Worm (Caenorhabditis elegans): ENCODE measurements around the gene W06G6.11.

W06G6.11 gene

ce11 chrV:16682886-16683285 is 33.8 kb upstream of the W06G6.11 start, which contains the start of gene srw-36:
Gene srw-36 (plus strand): TSS chrV:16683186.
- TF ChIP-seq elt-2 (tag; optimal IDR thresholded peaks at IDR 0.05) (no peak), xbp-1 (tag; optimal IDR thresholded peaks at IDR 0.05) (no peak), hpl-2 (GFP tag; optimal IDR thresholded peaks at IDR 0.05) (no peak), blmp-1 (tag; optimal IDR thresholded peaks at IDR 0.05) (no peak), aly-2 (tag; optimal IDR thresholded peaks at IDR 0.05) (no peak), mab-9 (GFP tag; IDR thresholded peaks at IDR 0.05) (no peak)

DNA sequence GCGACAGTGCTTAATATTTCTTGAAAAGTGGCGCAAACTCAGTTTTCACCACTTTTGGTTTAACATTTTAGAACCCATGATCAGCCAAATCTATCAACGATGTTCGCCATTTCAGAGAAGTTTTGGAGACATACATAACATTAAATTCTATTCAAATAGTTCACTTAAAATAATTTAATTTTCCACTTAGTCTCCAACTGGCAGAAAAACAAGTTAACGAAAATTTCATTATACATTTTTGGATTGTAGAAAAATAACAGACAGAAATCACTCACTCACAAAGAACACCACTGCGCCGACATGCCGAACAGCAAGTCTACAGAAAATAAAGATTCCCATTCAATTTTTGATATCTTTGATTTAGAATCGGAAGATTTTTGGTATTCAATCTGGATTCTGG is 30.9 kb upstream of the W06G6.11 start, which contains the start of gene srw-44:
TSS of gene srw-44 (plus strand) at position 301 of the 400 bp plus-strand sequence.
- no peak for TF ChIP-seq unc-86 (tag; optimal IDR thresholded peaks at IDR 0.05)
- no peak for TF ChIP-seq alr-1 (tag; optimal IDR thresholded peaks at IDR 0.05; ENCODE audit: borderline replicate concordance)
- no peak for TF ChIP-seq mdl-1 (tag; optimal IDR thresholded peaks at IDR 0.05)

ce11 chrV:16679237-16679636 is 30.1 kb upstream of the W06G6.11 start, which contains the start of gene srz-103:
Gene srz-103 (minus strand): TSS chrV:16679337.
- TF ChIP-seq nhr-77 (tag; optimal IDR thresholded peaks at IDR 0.05) (no peak), ces-1 (GFP tag; optimal IDR thresholded peaks at IDR 0.05) (no peak), fos-1 (tag; optimal IDR thresholded peaks at IDR 0.05) (no peak), unc-62 (GFP tag; optimal IDR thresholded peaks at IDR 0.05) (no peak)

DNA sequence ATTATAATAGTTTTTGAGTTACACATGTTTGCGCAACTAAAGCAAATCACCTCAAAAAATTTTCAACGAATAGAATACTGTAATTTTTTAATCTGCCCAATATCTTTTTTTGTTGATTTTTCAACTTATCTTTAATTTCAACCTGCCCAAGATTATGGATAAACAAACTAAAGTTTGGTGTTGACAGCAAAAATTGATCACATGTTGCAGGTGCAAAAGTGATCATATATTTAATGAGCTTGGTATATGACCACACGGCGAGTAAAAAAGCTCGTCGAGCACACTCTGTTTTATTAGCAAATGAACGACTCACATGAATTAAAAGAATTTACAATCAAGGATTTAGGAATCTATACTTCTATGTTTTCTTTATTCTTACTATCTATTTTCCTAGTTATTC is 26.5 kb upstream of the W06G6.11 start, which contains the start of gene srz-1:
TSS of gene srz-1 (plus strand) at position 301 of the 400 bp plus-strand sequence.
- TF ChIP-seq nhr-47 (tag; optimal IDR thresholded peaks at IDR 0.05) (no peak), fkh-8 (tag; optimal IDR thresholded peaks at IDR 0.05) (no peak), dsc-1 (tag; optimal IDR thresholded peaks at IDR 0.05) (no peak), nhr-19 (GFP tag; conservative IDR thresholded peaks at IDR 0.05) (no peak), lin-13 (GFP tag; optimal IDR thresholded peaks at IDR 0.05) (no peak), dpl-1 (GFP tag; optimal IDR thresholded peaks at IDR 0.05) (no peak), grh-1 (GFP tag; IDR thresholded peaks at IDR 0.05) (no peak), nhr-12 (tag; optimal IDR thresholded peaks at IDR 0.05) (no peak), efl-1 (optimal IDR thresholded peaks at IDR 0.05) (no peak), efl-1 (GFP tag; optimal IDR thresholded peaks at IDR 0.05 in 1 of 2) (no peak), skn-1 (tag; optimal IDR thresholded peaks at IDR 0.05) (no peak), tbx-2 (tag; optimal IDR thresholded peaks at IDR 0.05) (no peak), lin-35 (GFP tag; optimal IDR thresholded peaks at IDR 0.05) (no peak), ceh-63 (GFP tag; optimal IDR thresholded peaks at IDR 0.05) (no peak)

ce11 chrV:16674399-16674798 is 25.3 kb upstream of the W06G6.11 start:
- TF ChIP-seq nhr-76 (tag; optimal IDR thresholded peaks at IDR 0.05): no peak
- no peak for TF ChIP-seq ceh-82 (tag; optimal IDR thresholded peaks at IDR 0.05)
- TF ChIP-seq vab-15 (tag; optimal IDR thresholded peaks at IDR 0.05): no peak
- no peak for TF ChIP-seq dpl-1 (GFP tag; optimal IDR thresholded peaks at IDR 0.05)
- no peak for TF ChIP-seq nhr-90 (tag; optimal IDR thresholded peaks at IDR 0.05; ENCODE audit: poor library complexity)
- TF ChIP-seq ceh-90 (tag; optimal IDR thresholded peaks at IDR 0.05): no peak
- no peak for TF ChIP-seq efl-3 (GFP tag; optimal IDR thresholded peaks at IDR 0.05)
- no peak for TF ChIP-seq hpl-2 (GFP tag; optimal IDR thresholded peaks at IDR 0.05)
- TF ChIP-seq nhr-85 (tag): no peak
- TF ChIP-seq Y116A8C.19 (tag; optimal IDR thresholded peaks at IDR 0.05; ENCODE audit: borderline replicate concordance): no peak

All from whole organism, L1 larva.